Fruit fly (Drosophila melanogaster) whole organism, embryonic: ENCODE data around the gene CG13113.
A peak's percentile ranks its signal among the peaks of the same experiment; 100 is the strongest.

ENCODE experiments used
- Abd-B ChIP-seq: fragments of 200-800 bp; sonication (Bioruptor generic); optimal IDR thresholded peaks from 2 replicates; lab custom pipeline; 2018; ENCODE audit warnings: missing biosample characterization, mild to moderate bottlenecking, missing genetic modification characterization, moderate library complexity
- Atf3 ChIP-seq: fragments of 200-800 bp; sonication (Bioruptor generic); optimal IDR thresholded peaks from 3 replicates; lab custom pipeline; 2016; ENCODE audit warnings: missing biosample characterization, missing genetic modification characterization
- Awh ChIP-seq: fragments of 200-800 bp; sonication (Bioruptor generic); IDR thresholded peaks from 2 replicates; pipeline ENCODE4, ENCODE4 v1.3.6; 2022; ENCODE audit warnings: missing biosample characterization, missing genetic modification characterization
- Blimp-1 ChIP-seq: fragments of 200-800 bp; sonication (Bioruptor generic); optimal IDR thresholded peaks from 3 replicates; lab custom pipeline; 2018; ENCODE audit warnings: missing biosample characterization, missing genetic modification characterization, mild to moderate bottlenecking, moderate library complexity, missing genetic modification reagents
- CG10267 ChIP-seq: fragments of 200-800 bp; sonication (Bioruptor generic); optimal IDR thresholded peaks from 2 replicates; lab custom pipeline; 2018; ENCODE audit warnings: missing biosample characterization, mild to moderate bottlenecking, missing genetic modification characterization, moderate library complexity
- CG11085 ChIP-seq: fragments of 200-800 bp; sonication (Bioruptor generic); IDR thresholded peaks from 2 replicates; pipeline ENCODE4 v1.3.6; 2022; ENCODE audit warnings: missing biosample characterization, missing genetic modification characterization
- CG11398 ChIP-seq: fragments of 200-800 bp; sonication (Bioruptor generic); optimal IDR thresholded peaks from 2 replicates; lab custom pipeline; 2016; ENCODE audit warnings: missing biosample characterization, missing genetic modification characterization
- CG11504 ChIP-seq: fragments of 200-800 bp; sonication (Bioruptor generic); optimal IDR thresholded peaks from 3 replicates; lab custom pipeline; 2019; ENCODE audit warnings: missing biosample characterization, mild to moderate bottlenecking, missing genetic modification characterization, moderate library complexity
- CG13424 ChIP-seq: fragments of 200-800 bp; sonication (Bioruptor generic); optimal IDR thresholded peaks from 2 replicates; lab custom pipeline; 2019; ENCODE audit warnings: missing biosample characterization, mild to moderate bottlenecking, missing genetic modification characterization, moderate library complexity
- CG14667 ChIP-seq: fragments of 200-800 bp; sonication (Bioruptor generic); IDR thresholded peaks from 2 replicates; pipeline ENCODE4 v1.3.6; 2022; ENCODE audit warnings: missing biosample characterization, missing genetic modification characterization
- CG1529 ChIP-seq: fragments of 200-800 bp; sonication (Bioruptor generic); optimal IDR thresholded peaks from 3 replicates; lab custom pipeline; 2018; ENCODE audit warnings: missing biosample characterization, missing genetic modification characterization
- CG15601 ChIP-seq: fragments of 200-800 bp; sonication (Bioruptor generic); optimal IDR thresholded peaks from 3 replicates; lab custom pipeline; 2019; ENCODE audit warnings: missing biosample characterization, mild to moderate bottlenecking, missing genetic modification characterization, moderate library complexity
- CG17359 ChIP-seq: fragments of 200-800 bp; sonication (Bioruptor generic); optimal IDR thresholded peaks from 3 replicates; lab custom pipeline; 2018; ENCODE audit warnings: missing biosample characterization, mild to moderate bottlenecking, missing genetic modification characterization, moderate library complexity
- CG18262 ChIP-seq: fragments of 200-800 bp; optimal IDR thresholded peaks from 3 replicates; lab custom pipeline; 2019; ENCODE audit warnings: missing biosample characterization, mild to moderate bottlenecking, missing genetic modification characterization, moderate library complexity
- CG18599 ChIP-seq: fragments of 200-800 bp; sonication (Bioruptor generic); optimal IDR thresholded peaks from 3 replicates; lab custom pipeline; 2017; ENCODE audit warnings: missing biosample characterization, missing genetic modification characterization, mild to moderate bottlenecking, moderate library complexity, missing genetic modification reagents
- CG3065 ChIP-seq: fragments of 200-800 bp; sonication (Bioruptor generic); optimal IDR thresholded peaks from 2 replicates; lab custom pipeline; 2016; ENCODE audit warnings: missing biosample characterization, missing genetic modification characterization
- CG32772 ChIP-seq: fragments of 200-800 bp; sonication (Bioruptor generic); IDR thresholded peaks from 2 replicates; pipeline ENCODE4 v1.3.6; 2022; ENCODE audit warnings: missing biosample characterization, missing genetic modification characterization
- CG3995 ChIP-seq: fragments of 200-800 bp; sonication (Bioruptor generic); optimal IDR thresholded peaks from 3 replicates; lab custom pipeline; 2016; ENCODE audit warnings: missing biosample characterization, missing genetic modification characterization
- CG4730 ChIP-seq: fragments of 200-800 bp; sonication (Bioruptor generic); IDR thresholded peaks from 2 replicates; pipeline ENCODE4 v1.3.6; 2022; ENCODE audit warnings: missing biosample characterization, missing genetic modification characterization
- CG5180 ChIP-seq: fragments of 200-800 bp; sonication (Bioruptor generic); optimal IDR thresholded peaks from 3 replicates; lab custom pipeline; 2017; ENCODE audit warnings: missing biosample characterization, missing genetic modification characterization, mild to moderate bottlenecking, moderate library complexity, missing genetic modification reagents
- CG6272 ChIP-seq: fragments of 200-800 bp; sonication (Bioruptor generic); IDR thresholded peaks from 2 replicates; pipeline ENCODE4 v1.3.6; 2022; ENCODE audit warnings: missing biosample characterization, missing genetic modification characterization
- CG6854 ChIP-seq: fragments of 200-800 bp; sonication (Bioruptor generic); optimal IDR thresholded peaks from 3 replicates; lab custom pipeline; 2017; ENCODE audit warnings: missing biosample characterization, mild to moderate bottlenecking, missing genetic modification characterization
- CG7963 ChIP-seq: fragments of 200-800 bp; sonication (Bioruptor generic); IDR thresholded peaks from 3 replicates; pipeline ENCODE4 v1.3.6; 2022; ENCODE audit warnings: missing biosample characterization, missing genetic modification characterization; ENCODE audit not compliant: partially characterized antibody
- Dek ChIP-seq: fragments of 200-800 bp; sonication (Bioruptor generic); optimal IDR thresholded peaks from 3 replicates; lab custom pipeline; 2019; ENCODE audit warnings: missing biosample characterization, mild to moderate bottlenecking, missing genetic modification characterization, moderate library complexity
- Doc3 ChIP-seq: fragments of 200-800 bp; sonication (Bioruptor generic); IDR thresholded peaks from 3 replicates; pipeline ENCODE4 v1.3.6; 2022; ENCODE audit warnings: missing biosample characterization, missing genetic modification characterization; ENCODE audit not compliant: partially characterized antibody
- ERR ChIP-seq: fragments of 200-800 bp; sonication (Bioruptor generic); optimal IDR thresholded peaks from 2 replicates; lab custom pipeline; 2016; ENCODE audit warnings: missing biosample characterization, missing genetic modification characterization
- GATAe ChIP-seq: fragments of 200-800 bp; sonication (Bioruptor generic); conservative IDR thresholded peaks from 2 replicates; pipeline ENCODE4 v1.3.6; 2022; ENCODE audit warnings: missing biosample characterization, missing genetic modification characterization
- H2.0 ChIP-seq: fragments of 200-800 bp; sonication (Bioruptor generic); IDR thresholded peaks from 2 replicates; pipeline ENCODE4 v1.3.6; 2022; ENCODE audit warnings: missing biosample characterization, missing genetic modification characterization
- HHEX ChIP-seq: fragments of 200-800 bp; sonication (Bioruptor generic); optimal IDR thresholded peaks from 3 replicates; lab custom pipeline; 2017; ENCODE audit warnings: missing biosample characterization, mild to moderate bottlenecking, missing genetic modification characterization, missing genetic modification reagents
- HLHmδ ChIP-seq: fragments of 200-800 bp; sonication (Bioruptor generic); optimal IDR thresholded peaks from 2 replicates; lab custom pipeline; 2018; ENCODE audit warnings: missing biosample characterization, mild to moderate bottlenecking, missing genetic modification characterization, moderate library complexity
- MTF-1 ChIP-seq: fragments of 200-800 bp; sonication (Bioruptor generic); optimal IDR thresholded peaks from 2 replicates; lab custom pipeline; 2018; ENCODE audit warnings: missing biosample characterization, mild to moderate bottlenecking, missing genetic modification characterization, borderline replicate concordance
- NC2α ChIP-seq: fragments of 200-800 bp; sonication (Bioruptor generic); optimal IDR thresholded peaks from 2 replicates; lab custom pipeline; 2016; ENCODE audit warnings: missing biosample characterization, missing genetic modification characterization
- al ChIP-seq: fragments of 200-800 bp; sonication (Bioruptor generic); IDR thresholded peaks from 2 replicates; pipeline ENCODE4 v1.3.6; 2022; ENCODE audit warnings: missing biosample characterization, missing genetic modification characterization
- ato ChIP-seq: fragments of 200-800 bp; sonication (Bioruptor generic); IDR thresholded peaks from 2 replicates; pipeline ENCODE4 v1.3.6; 2022; ENCODE audit warnings: missing biosample characterization, missing genetic modification characterization; ENCODE audit not compliant: partially characterized antibody
- bigmax ChIP-seq: fragments of 200-800 bp; sonication (Bioruptor generic); optimal IDR thresholded peaks from 2 replicates; lab custom pipeline; 2018; ENCODE audit warnings: missing biosample characterization, mild to moderate bottlenecking, missing genetic modification characterization
- caup ChIP-seq: fragments of 200-800 bp; sonication (Bioruptor generic); optimal IDR thresholded peaks from 3 replicates; lab custom pipeline; 2017; ENCODE audit warnings: missing biosample characterization, mild to moderate bottlenecking, missing genetic modification characterization, moderate library complexity; ENCODE audit not compliant: severe bottlenecking
- ftz-f1 ChIP-seq: fragments of 200-800 bp; sonication (Bioruptor generic); optimal IDR thresholded peaks from 2 replicates; lab custom pipeline; 2016; ENCODE audit warnings: missing biosample characterization, missing genetic modification characterization
- nau ChIP-seq: fragments of 200-800 bp; sonication (Bioruptor generic); optimal IDR thresholded peaks from 3 replicates; lab custom pipeline; 2017; ENCODE audit warnings: missing biosample characterization, mild to moderate bottlenecking, missing genetic modification characterization, missing genetic modification reagents
- pan ChIP-seq, 4 experiments: fragments of >200 bp in 3 of 4; fragments of 200-800 bp in 1 of 4; sonication (Bioruptor generic) in 1 of 4; optimal IDR thresholded peaks in 3 of 4; IDR thresholded peaks in 1 of 4; 2 replicates each; pipeline versions ENCODE4 v1.3.6 to Lab custom; 2017 to 2022; ENCODE audit warnings: missing biosample characterization in 2 of 4, missing genetic modification characterization in 2 of 4, mixed read lengths in 1 of 4
- pfk ChIP-seq: fragments of 200-800 bp; sonication (Bioruptor generic); optimal IDR thresholded peaks from 2 replicates; lab custom pipeline; 2018; ENCODE audit warnings: missing biosample characterization, mild to moderate bottlenecking, missing genetic modification characterization, moderate library complexity
- row ChIP-seq: fragments of 200-800 bp; sonication (Bioruptor generic); IDR thresholded peaks from 3 replicates; pipeline ENCODE4 v1.3.6; 2022; ENCODE audit warnings: missing biosample characterization, missing genetic modification characterization
- run ChIP-seq: fragments of 200-800 bp; sonication (Bioruptor generic); optimal IDR thresholded peaks from 3 replicates; lab custom pipeline; 2018; ENCODE audit warnings: missing biosample characterization, mild to moderate bottlenecking, missing genetic modification characterization
- slp2 ChIP-seq: fragments of 200-800 bp; sonication (Bioruptor generic); optimal IDR thresholded peaks from 2 replicates; lab custom pipeline; 2016; ENCODE audit warnings: missing biosample characterization, missing genetic modification characterization
- tgo ChIP-seq: fragments of 200-800 bp; sonication (Bioruptor generic); IDR thresholded peaks from 3 replicates; pipeline ENCODE4 v1.3.6; 2022; ENCODE audit warnings: missing biosample characterization, missing genetic modification characterization
- z ChIP-seq: fragments of 200-800 bp; sonication (Bioruptor generic); IDR thresholded peaks from 3 replicates; pipeline ENCODE4 v1.3.6; 2022; ENCODE audit warnings: missing biosample characterization, missing genetic modification characterization
- zfh1 ChIP-seq: fragments of 200-800 bp; sonication (Bioruptor generic); IDR thresholded peaks from 3 replicates; pipeline ENCODE4 v1.3.6; 2022; ENCODE audit warnings: missing biosample characterization, missing genetic modification characterization

Gene CG13113

dm6 chr2L:9520886-9521868 is 22.8 kb upstream of the CG13113 start, which contains the start of gene Oatp30B (continued):
- peak; percentile 89 for TF ChIP-seq ERR (GFP tag; lab: Kevin White, UChicago)
- peak; percentile 97 for TF ChIP-seq Dek (tag; lab: Kevin White, UChicago)
- TF ChIP-seq CG6272, result peak; percentile 97
- peak; percentile 96 for TF ChIP-seq Abd-B (GFP tag; lab: Kevin White, UChicago)
- peak; percentile 96 for TF ChIP-seq CG18262 (tag; lab: Kevin White, UChicago)
- TF ChIP-seq HLHmδ (GFP tag; lab: Kevin White, UChicago), result no peak
- peak; percentile 96 for TF ChIP-seq CG14667 (GFP tag; lab: Robert Waterston, UW)
- TF ChIP-seq Blimp-1 (GFP tag; lab: Kevin White, UChicago), result peak; percentile 95
- peak; percentile 80 for TF ChIP-seq CG5180 (GFP tag; lab: Kevin White, UChicago)
- TF ChIP-seq CG32772 (GFP tag; lab: Robert Waterston, UW), result peak; percentile 96
- peak; percentile 83 for TF ChIP-seq ato (GFP tag; lab: Robert Waterston, UW)
- peak; percentile 98 for TF ChIP-seq CG13424
- TF ChIP-seq CG18599 (GFP tag; lab: Kevin White, UChicago), result peak; percentile 97
- TF ChIP-seq CG15601 (tag; lab: Kevin White, UChicago), result peak; percentile 95
- TF ChIP-seq CG17359, result peak; percentile 97
- peak; percentile 65 for TF ChIP-seq pfk
- TF ChIP-seq CG10267 (tag; lab: Kevin White, UChicago), result peak; percentile 94
- peak; percentile 96 for TF ChIP-seq Awh (GFP tag; lab: Robert Waterston, UW)
- TF ChIP-seq CG11504, result peak; percentile 94
- TF ChIP-seq slp2 (GFP tag; lab: Kevin White, UChicago), result peak; percentile 93
- peak; percentile 96 for TF ChIP-seq al
- TF ChIP-seq z, result 0 out of 3 replicates have a peak, but pooled peaks have one; percentile 26
- TF ChIP-seq CG1529, result peak; percentile 88
- peak; percentile 87 for TF ChIP-seq CG3065 (GFP tag; lab: Kevin White, UChicago)
- peak; percentile 97 for TF ChIP-seq tgo (GFP tag; lab: Robert Waterston, UW)
- TF ChIP-seq zfh1 (GFP tag; lab: Robert Waterston, UW), result peak; percentile 98
- peak; percentile 100 for TF ChIP-seq Doc3 (GFP tag; lab: Robert Waterston, UW)
- peak; percentile 42 for TF ChIP-seq bigmax
- peak; percentile 55 for TF ChIP-seq ftz-f1
- peak; percentile 67 for TF ChIP-seq CG3995 (GFP tag; lab: Kevin White, UChicago)
- peak; percentile 96 for TF ChIP-seq CG4730
- TF ChIP-seq GATAe (GFP tag; lab: Robert Waterston, UW), result peak; percentile 92
- peak; percentile 91 for TF ChIP-seq run (tag; lab: Kevin White, UChicago)
- peak; percentile 82 for TF ChIP-seq CG7963 (GFP tag; lab: Robert Waterston, UW)
- TF ChIP-seq nau (GFP tag; lab: Kevin White, UChicago), result peak; percentile 77
- peak; percentile 94 for TF ChIP-seq HHEX (GFP tag; lab: Kevin White, UChicago)
- peak; percentile 95 for TF ChIP-seq caup (GFP tag; lab: Kevin White, UChicago)
- peak; percentile 87 for TF ChIP-seq CG11398 (GFP tag; lab: Kevin White, UChicago)
- TF ChIP-seq pan (optimal IDR thresholded peaks at IDR 0.05; lab: Kevin White, UChicago), result no peak
- peak in 1 of 2 experiments; percentile 98 for TF ChIP-seq pan (GFP tag; optimal IDR thresholded peaks at IDR 0.05 in 1 of 2, IDR thresholded peaks at IDR 0.05 in 1 of 2)
- TF ChIP-seq H2.0 (GFP tag; lab: Robert Waterston, UW), result peak; percentile 97
- peak; percentile 97 for TF ChIP-seq CG11085
- peak; percentile 98 for TF ChIP-seq row
- TF ChIP-seq Atf3 (GFP tag; lab: Kevin White, UChicago), result peak; percentile 94
- TF ChIP-seq CG6854 (GFP tag; lab: Kevin White, UChicago), result peak; percentile 90
- TF ChIP-seq NC2α (GFP tag; lab: Kevin White, UChicago), result peak; percentile 85
- TF ChIP-seq MTF-1 (GFP tag; lab: Kevin White, UChicago), result peak; percentile 90
